Worm (Caenorhabditis elegans) whole organism, L4 larva: ENCODE results near the gene C18H7.11.

Experiments used
- F10B5.3 ChIP-seq: sonication (generic microtip); optimal IDR thresholded peaks from 2 replicates; lab custom pipeline; 2016; ENCODE audit warnings: mild to moderate bottlenecking, missing genetic modification characterization, missing compliant biosample characterization
- R02D3.7 ChIP-seq: fragments of 150-350 bp; sonication (generic microtip); optimal IDR thresholded peaks from 3 replicates; lab custom pipeline; 2014; ENCODE audit warnings: missing biosample characterization, missing genetic modification characterization
- Y5F2A.4 ChIP-seq: fragments of 200-800 bp; sonication (Bioruptor generic); optimal IDR thresholded peaks from 2 replicates; lab custom pipeline; 2018; ENCODE audit warnings: mild to moderate bottlenecking, missing genetic modification characterization, missing compliant biosample characterization
- aha-1 ChIP-seq: fragments of 150-350 bp; peaks from one replicate; lab custom pipeline; 2014; ENCODE audit warnings: missing biosample characterization, missing genetic modification characterization
- arid-1 ChIP-seq: fragments of 200-800 bp; sonication (Bioruptor generic); conservative IDR thresholded peaks from 2 replicates; pipeline ENCODE4 v1.3.6; 2022; ENCODE audit warnings: missing genetic modification reagents, missing genetic modification characterization, missing compliant biosample characterization
- ceh-44 ChIP-seq: fragments of 200-800 bp; sonication (Bioruptor generic); IDR thresholded peaks from 2 replicates; pipeline ENCODE4 v1.3.6; 2022; ENCODE audit warnings: missing genetic modification reagents, missing genetic modification characterization, missing compliant biosample characterization
- cey-2 ChIP-seq: sonication (generic microtip); optimal IDR thresholded peaks from 3 replicates; lab custom pipeline; 2017; ENCODE audit warnings: missing genetic modification characterization, mild to moderate bottlenecking, missing compliant biosample characterization, antibody characterized with exemption, borderline replicate concordance; ENCODE audit not compliant: insufficient read depth
- daf-16 ChIP-seq, 3 experiments: sonication (generic microtip); optimal IDR thresholded peaks; 2 replicates each; lab custom pipeline; 2016 to 2017; ENCODE audit warnings: missing genetic modification characterization in 3 of 3, missing genetic modification reagents in 3 of 3, mild to moderate bottlenecking in 2 of 3, missing compliant biosample characterization in 2 of 3, missing biosample characterization in 1 of 3, moderate library complexity in 1 of 3
- hif-1 ChIP-seq, 2 experiments: sonication (generic microtip); optimal IDR thresholded peaks; 2 replicates each; lab custom pipeline; 2016 to 2017; ENCODE audit warnings: missing compliant biosample characterization in 2 of 2, missing genetic modification characterization in 2 of 2, missing genetic modification reagents in 2 of 2, missing genotype in 2 of 2, mild to moderate bottlenecking in 1 of 2
- hlh-11 ChIP-seq: fragments of 200-800 bp; sonication (Bioruptor generic); optimal IDR thresholded peaks from 2 replicates; lab custom pipeline; 2018; ENCODE audit warnings: mild to moderate bottlenecking, missing genetic modification characterization, missing compliant biosample characterization
- hlh-30 ChIP-seq: sonication (generic microtip); optimal IDR thresholded peaks from 2 replicates; lab custom pipeline; 2017; ENCODE audit warnings: antibody characterized with exemption, mild to moderate bottlenecking, missing genetic modification characterization, missing compliant biosample characterization; ENCODE audit not compliant: insufficient read depth
- hmg-1.1 ChIP-seq: fragments of 200-800 bp; sonication (Bioruptor generic); IDR thresholded peaks from 2 replicates; pipeline ENCODE4 v1.3.6; 2022; ENCODE audit warnings: missing genetic modification reagents, missing genetic modification characterization, missing compliant biosample characterization
- jun-1 ChIP-seq: fragments of 150-350 bp; optimal IDR thresholded peaks from 2 replicates; lab custom pipeline; 2014; ENCODE audit warnings: missing biosample characterization, missing genetic modification reagents, missing genetic modification characterization
- lin-38 ChIP-seq: fragments of 200-800 bp; sonication (Bioruptor generic); IDR thresholded peaks from 2 replicates; pipeline ENCODE4 v1.3.6; 2022; ENCODE audit warnings: missing genetic modification reagents, missing genetic modification characterization, missing compliant biosample characterization
- mxl-2 ChIP-seq: fragments of 200-800 bp; sonication (Bioruptor generic); conservative IDR thresholded peaks from 2 replicates; pipeline ENCODE4 v1.3.6; 2022; ENCODE audit warnings: missing genetic modification reagents, missing genetic modification characterization, missing compliant biosample characterization
- nhr-42 ChIP-seq: fragments of 200-800 bp; sonication (Bioruptor generic); IDR thresholded peaks from 2 replicates; pipeline ENCODE4 v1.3.6; 2022; ENCODE audit warnings: missing genetic modification characterization, missing compliant biosample characterization
- nhr-6 ChIP-seq: fragments of 150-350 bp; optimal IDR thresholded peaks from 2 replicates; lab custom pipeline; 2014; ENCODE audit warnings: missing biosample characterization, missing genetic modification characterization
- nhr-76 ChIP-seq: fragments of 150-350 bp; optimal IDR thresholded peaks from 2 replicates; lab custom pipeline; 2014; ENCODE audit warnings: missing biosample characterization, missing genetic modification characterization
- nhr-77 ChIP-seq: fragments of 150-350 bp; optimal IDR thresholded peaks from 2 replicates; lab custom pipeline; 2014; ENCODE audit warnings: missing biosample characterization, missing genetic modification characterization
- pha-4 ChIP-seq, 2 experiments: fragments of 150-350 bp in 1 of 2; fragments of 200-800 bp in 1 of 2; sonication (Bioruptor generic) in 1 of 2; IDR thresholded peaks in 1 of 2; optimal IDR thresholded peaks in 1 of 2; 2 replicates each; pipeline versions ENCODE4 v1.3.6 to Lab custom; 2014 to 2022; ENCODE audit warnings: missing genetic modification characterization in 2 of 2, missing genetic modification reagents in 2 of 2, missing biosample characterization in 1 of 2, missing compliant biosample characterization in 1 of 2
- set-16 ChIP-seq: fragments of 200-800 bp; sonication (Bioruptor generic); IDR thresholded peaks from 2 replicates; pipeline ENCODE4 v1.3.6; 2022; ENCODE audit warnings: missing genetic modification reagents, missing genetic modification characterization, missing compliant biosample characterization
- skn-1 ChIP-seq: fragments of 150-350 bp; optimal IDR thresholded peaks from 2 replicates; lab custom pipeline; 2014; ENCODE audit warnings: missing biosample characterization, missing genetic modification characterization
- spr-3 ChIP-seq: fragments of 200-800 bp; sonication (Bioruptor generic); optimal IDR thresholded peaks from 2 replicates; lab custom pipeline; 2018; ENCODE audit warnings: mild to moderate bottlenecking, missing genetic modification characterization, missing compliant biosample characterization
- unc-62 ChIP-seq, 3 experiments: fragments of 150-350 bp in 1 of 3; sonication (generic microtip); optimal IDR thresholded peaks in 2 of 3; peaks in 1 of 3; 1 replicate in 1 of 3; 2 replicates in 2 of 3; lab custom pipeline; 2014 to 2017; ENCODE audit warnings: missing biosample characterization in 3 of 3, missing genetic modification characterization in 3 of 3, missing genetic modification reagents in 3 of 3, missing genotype in 1 of 3
- zag-1 ChIP-seq: fragments of 150-350 bp; optimal IDR thresholded peaks from 2 replicates; lab custom pipeline; 2014; ENCODE audit warnings: missing biosample characterization, missing genetic modification characterization
- zfp-3 ChIP-seq: fragments of 200-800 bp; sonication (Bioruptor generic); conservative IDR thresholded peaks from 2 replicates; pipeline ENCODE4 v1.3.6; 2022; ENCODE audit warnings: missing genetic modification reagents, missing genetic modification characterization, missing compliant biosample characterization

Gene C18H7.11

DNA sequence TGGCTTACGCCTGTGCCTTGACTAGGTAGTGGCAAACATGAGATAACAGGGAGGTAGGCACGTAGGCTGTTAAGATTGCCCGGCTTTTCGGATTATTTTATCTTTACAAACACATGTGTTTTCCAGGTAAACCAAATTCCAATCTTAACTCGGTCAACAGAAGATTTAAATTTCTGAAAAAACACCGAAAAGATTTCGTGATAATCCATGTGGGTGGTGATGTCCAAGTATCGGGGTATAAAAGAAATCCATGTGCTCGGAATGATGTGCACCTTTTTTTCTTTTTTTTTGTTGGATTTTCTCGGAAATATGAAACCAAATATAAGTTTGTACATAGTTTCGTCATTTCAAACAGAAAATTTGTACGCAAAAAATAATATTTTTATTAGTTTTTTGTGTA, 46.8 kb downstream of the C18H7.11 start:
- no peak for TF ChIP-seq lin-38 (GFP tag; lab: Robert Waterston, UW)
- no peak for TF ChIP-seq hlh-11 (tag; lab: Kevin White, UChicago)
- TF ChIP-seq jun-1: no peak
- TF ChIP-seq unc-62 (GFP tag; optimal IDR thresholded peaks at IDR 0.05 in 1 of 2; lab: Kevin White, UChicago): no peak
- no peak for TF ChIP-seq unc-62 (tag; optimal IDR thresholded peaks at IDR 0.05; lab: Kevin White, UChicago)
- no peak for TF ChIP-seq pha-4 (GFP tag; IDR thresholded peaks at IDR 0.05; lab: Robert Waterston, UW)
- no peak for TF ChIP-seq pha-4 (tag; optimal IDR thresholded peaks at IDR 0.05; lab: Kevin White, UChicago)
- no peak for TF ChIP-seq daf-16 (GFP tag; optimal IDR thresholded peaks at IDR 0.05; lab: Kevin White, UChicago)
- TF ChIP-seq daf-16 (tag; optimal IDR thresholded peaks at IDR 0.05; lab: Kevin White, UChicago): no peak
- no peak for TF ChIP-seq spr-3 (GFP tag; lab: Kevin White, UChicago)
- no peak for TF ChIP-seq R02D3.7
- no peak for TF ChIP-seq hlh-30
- no peak for TF ChIP-seq hif-1 (tag; optimal IDR thresholded peaks at IDR 0.05; lab: Kevin White, UChicago)
- no peak for TF ChIP-seq hmg-1.1
- no peak for TF ChIP-seq aha-1
- no peak for TF ChIP-seq set-16 (GFP tag; lab: Robert Waterston, UW)

DNA sequence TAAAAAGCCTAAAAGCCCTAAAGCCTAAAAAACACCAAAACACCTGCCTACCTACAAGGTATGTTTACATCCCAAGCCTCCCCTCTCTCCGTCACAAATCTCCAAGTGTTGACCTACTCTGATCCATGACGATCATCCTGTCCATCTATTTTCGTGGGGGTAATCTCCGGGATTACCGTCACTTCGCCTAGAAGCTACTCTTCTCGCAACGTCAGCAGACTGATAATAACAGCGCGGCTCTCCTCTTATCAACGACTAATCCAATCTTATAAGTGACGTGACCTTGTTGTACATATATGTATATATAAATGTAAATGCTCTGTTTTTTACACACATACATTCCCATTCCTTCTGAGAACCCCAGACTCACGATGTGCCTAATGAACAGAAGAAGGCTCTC, 51.7 kb downstream of the C18H7.11 start:
- TF ChIP-seq zag-1 (no peak), zfp-3 (GFP tag; lab: Robert Waterston, UW) (no peak), nhr-42 (GFP tag; lab: Robert Waterston, UW) (no peak), ceh-44 (GFP tag; lab: Robert Waterston, UW) (no peak), mxl-2 (GFP tag; lab: Robert Waterston, UW) (no peak), cey-2 (no peak), F10B5.3 (no peak), nhr-6 (tag; lab: Kevin White, UChicago) (no peak), Y5F2A.4 (no peak), nhr-77 (no peak), arid-1 (GFP tag; lab: Robert Waterston, UW) (no peak), skn-1 (tag; lab: Kevin White, UChicago) (no peak), pha-4 (GFP tag; IDR thresholded peaks at IDR 0.05; lab: Robert Waterston, UW) (no peak), pha-4 (tag; optimal IDR thresholded peaks at IDR 0.05; lab: Kevin White, UChicago) (no peak), nhr-76 (tag; lab: Kevin White, UChicago) (no peak)
